Fruit fly (Drosophila melanogaster) whole organism: ENCODE results near the gene CG15043.

Experiments used
- CG8478 ChIP-seq: fragments of >200 bp; optimal IDR thresholded peaks from 2 replicates; lab custom pipeline; 2018; ENCODE audit warnings: inconsistent platforms
- Dll ChIP-seq: fragments of >200 bp; optimal IDR thresholded peaks from 2 replicates; lab custom pipeline; 2017
- EcR ChIP-seq, 2 experiments: fragments of >200 bp; optimal IDR thresholded peaks; 2 replicates each; lab custom pipeline; 2017; ENCODE audit warnings: missing biosample characterization in 2 of 2, missing genetic modification characterization in 2 of 2, missing genetic modification reagents in 2 of 2
- pan ChIP-seq: fragments of >200 bp; optimal IDR thresholded peaks from 2 replicates; lab custom pipeline; 2017
- psq ChIP-seq: fragments of >200 bp; optimal IDR thresholded peaks from 2 replicates; lab custom pipeline; 2017
- usp ChIP-seq: fragments of >200 bp; optimal IDR thresholded peaks from 2 replicates; lab custom pipeline; 2017; ENCODE audit warnings: missing biosample characterization, missing genetic modification characterization, mixed read lengths

The CG15043 gene

dm6 chrX:18504948-18505597 is 11.1 kb upstream of the CG15043 start, which contains the start of gene Wnt5:
Wnt5 (minus strand) TSS chrX:18505405.
- TF ChIP-seq Dll (lab: Kevin White, UChicago) (no peak), CG8478 (lab: Kevin White, UChicago) (no peak), pan (lab: Kevin White, UChicago) (no peak)

dm6 chrX:18499679-18500187 is 5.8 kb upstream of the CG15043 start, which contains the start of the genes Pgant7 and Xrcc2:
Pgant7 (minus strand) TSS chrX:18499986.
Xrcc2 (plus strand) TSS chrX:18500127.
- TF ChIP-seq EcR (GFP tag; optimal IDR thresholded peaks at IDR 0.05; lab: Kevin White, UChicago) = no peak
- no peak for TF ChIP-seq Dll (lab: Kevin White, UChicago)
- peak; percentile 33 for TF ChIP-seq pan (lab: Kevin White, UChicago)

DNA sequence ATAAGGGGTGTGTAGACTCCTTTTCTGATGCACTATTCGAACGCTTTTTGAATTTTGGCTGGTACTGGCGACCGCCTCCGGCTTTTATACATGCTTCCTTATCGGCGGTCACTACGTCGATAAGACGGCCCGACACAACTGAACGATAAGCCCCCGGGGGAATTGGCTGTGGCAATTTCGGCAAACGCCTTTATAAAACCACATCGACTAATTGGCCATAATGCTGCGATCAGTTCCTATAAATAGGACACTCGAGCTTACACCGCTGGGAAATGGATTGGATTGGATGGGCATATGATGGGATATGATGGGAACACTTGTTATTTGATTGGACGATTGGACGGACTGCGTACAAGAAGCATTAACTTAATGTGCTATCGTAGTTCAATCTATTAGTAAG is 2.0 kb downstream of the CG15043 start, which contains the start of gene CG15044:
TSS of gene CG15044 (minus strand) at position 66 of the 400 bp plus-strand sequence.
- TF ChIP-seq EcR (GFP tag; optimal IDR thresholded peaks at IDR 0.05; lab: Kevin White, UChicago) (no peak), CG8478 (lab: Kevin White, UChicago) (no peak), usp (GFP tag; lab: Kevin White, UChicago) (no peak), pan (lab: Kevin White, UChicago) (no peak), psq (lab: Kevin White, UChicago) (no peak), Dll (lab: Kevin White, UChicago) (no peak)

DNA sequence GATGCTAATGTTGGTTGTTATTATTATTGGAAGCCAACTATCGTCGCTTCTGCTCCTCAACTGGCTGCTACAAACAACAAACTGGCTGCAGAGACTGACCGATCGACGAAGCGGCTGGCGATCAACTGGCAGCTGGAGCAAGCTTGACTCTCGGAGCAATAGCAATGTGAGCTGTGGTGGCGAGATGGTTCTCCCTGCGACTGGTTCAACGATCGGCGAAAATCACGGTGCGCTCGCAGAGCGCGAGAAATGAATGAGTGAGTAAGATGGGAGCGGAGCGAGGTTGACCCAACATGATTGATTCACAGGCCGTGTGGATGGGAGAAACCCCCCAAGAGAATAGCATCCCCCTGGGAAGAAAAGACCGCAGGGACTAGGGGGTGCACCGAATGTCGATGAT is 4.5 kb downstream of the CG15043 start, which contains the start of gene CG15046:
TSS of gene CG15046 (minus strand) at position 112 of the 400 bp plus-strand sequence.
- TF ChIP-seq Dll (lab: Kevin White, UChicago) = peak; percentile 64
- TF ChIP-seq psq (lab: Kevin White, UChicago) = no peak

- TF ChIP-seq EcR (GFP tag; optimal IDR thresholded peaks at IDR 0.05; lab: Kevin White, UChicago) (no peak), CG8478 (lab: Kevin White, UChicago) (no peak), Dll (lab: Kevin White, UChicago) (no peak), usp (GFP tag; lab: Kevin White, UChicago) (no peak), pan (lab: Kevin White, UChicago) (no peak)
Measured at dm6 chrX:18486356-18487059, 7.5 kb downstream of the CG15043 start, which contains the start of gene psh. psh (minus strand) TSS chrX:18486921.

dm6 chrX:18483261-18484218 is 10.4 kb downstream of the CG15043 start, which contains the start of gene Hayan:
Hayan (minus strand) TSS chrX:18483772.
- peak; percentile 64 for TF ChIP-seq Dll (lab: Kevin White, UChicago)
- TF ChIP-seq EcR (GFP tag; optimal IDR thresholded peaks at IDR 0.05; lab: Kevin White, UChicago) = no peak
- no peak for TF ChIP-seq CG8478 (lab: Kevin White, UChicago)
- TF ChIP-seq pan (lab: Kevin White, UChicago) = peak; percentile 78
- no peak for TF ChIP-seq usp (GFP tag; lab: Kevin White, UChicago)
- TF ChIP-seq psq (lab: Kevin White, UChicago) = no peak

- TF ChIP-seq CG8478 (lab: Kevin White, UChicago) = no peak
Measured at dm6 chrX:18482537-18482936, 11.4 kb downstream of the CG15043 start.

dm6 chrX:18479307-18480134 is 14.4 kb downstream of the CG15043 start, which contains the start of gene CG32547:
CG32547 (minus strand) TSS chrX:18479487.
- TF ChIP-seq EcR (GFP tag; optimal IDR thresholded peaks at IDR 0.05; lab: Kevin White, UChicago) (no peak), pan (lab: Kevin White, UChicago) (peak; percentile 92), Dll (lab: Kevin White, UChicago) (no peak)

- TF ChIP-seq pan (lab: Kevin White, UChicago) (no peak), psq (lab: Kevin White, UChicago) (no peak), Dll (lab: Kevin White, UChicago) (no peak), usp (GFP tag; lab: Kevin White, UChicago) (no peak), CG8478 (lab: Kevin White, UChicago) (no peak), EcR (GFP tag; optimal IDR thresholded peaks at IDR 0.05; lab: Kevin White, UChicago) (no peak)
Measured at dm6 chrX:18467881-18468280, 26.1 kb downstream of the CG15043 start.

DNA sequence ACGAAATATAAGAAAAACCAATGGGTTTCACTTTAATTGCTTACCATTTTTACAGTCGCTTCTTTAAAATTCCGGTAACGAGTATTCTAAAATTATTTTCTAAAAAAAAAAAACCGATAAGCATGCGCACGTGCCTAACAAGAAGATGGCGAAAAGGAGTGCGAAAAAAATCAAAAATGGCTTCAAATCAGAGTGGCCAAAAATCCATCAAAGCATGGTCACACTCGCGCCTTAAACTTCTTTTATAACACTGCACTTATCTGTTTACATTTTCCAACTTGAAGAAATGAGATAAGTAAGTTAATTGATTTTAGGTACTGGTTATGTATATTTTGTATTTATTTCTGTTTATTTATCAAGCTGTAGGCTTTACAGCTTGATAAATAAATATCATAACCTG is 33.6 kb downstream of the CG15043 start, which contains the start of gene CG43843:
TSS of gene CG43843 (minus strand) at position 101 of the 400 bp plus-strand sequence.
- TF ChIP-seq Dll (lab: Kevin White, UChicago) (no peak), EcR (GFP tag; optimal IDR thresholded peaks at IDR 0.05; lab: Kevin White, UChicago) (no peak), psq (lab: Kevin White, UChicago) (no peak), usp (GFP tag; lab: Kevin White, UChicago) (no peak), CG8478 (lab: Kevin White, UChicago) (no peak), pan (lab: Kevin White, UChicago) (no peak)
